Worm (Caenorhabditis elegans) whole organism, mixed stage, embryonic: ENCODE results near the gene M163.21.

ENCODE experiments used
- blmp-1 ChIP-seq: fragments of 150-350 bp; optimal IDR thresholded peaks from 2 replicates; lab custom pipeline; 2014; ENCODE audit warnings: missing biosample characterization, missing genetic modification characterization
- sptf-1 ChIP-seq: sonication (generic microtip); optimal IDR thresholded peaks from 2 replicates; lab custom pipeline; 2017; ENCODE audit warnings: mild to moderate bottlenecking, missing genetic modification characterization, moderate library complexity, missing compliant biosample characterization

DNA sequence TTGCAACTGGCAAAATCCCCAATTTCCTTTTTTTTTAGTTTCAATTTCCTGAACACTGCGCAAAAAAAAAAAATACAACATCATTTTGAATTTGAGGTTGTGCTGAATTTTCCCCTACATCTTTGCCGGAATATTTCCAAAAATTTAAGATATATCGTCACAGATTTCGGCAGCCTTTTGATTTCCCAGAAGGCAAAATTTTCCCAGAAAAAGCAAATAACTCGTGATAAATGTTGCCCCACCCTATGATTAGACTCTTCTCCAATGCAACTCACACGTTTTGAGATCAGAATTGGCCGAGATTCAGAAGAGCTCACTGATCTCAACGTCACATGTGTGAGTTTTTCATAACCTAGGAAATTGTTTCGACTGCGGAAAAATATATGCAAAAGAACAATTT lies 25.8 kb downstream of the M163.21 start:
- TF ChIP-seq blmp-1 (tag; lab: Kevin White, UChicago) (no peak), sptf-1 (no peak)
